Fruit fly (Drosophila melanogaster) whole organism, pupa: ENCODE results near the gene CG9312.

Experiments
- CG10348 ChIP-seq: fragments of 200-800 bp; sonication (Bioruptor generic); IDR thresholded peaks from 2 replicates; pipeline ENCODE4 v1.3.6; 2022; ENCODE audit warnings: missing biosample characterization, missing genetic modification characterization
- CG14655 ChIP-seq: fragments of 200-800 bp; sonication (Bioruptor generic); optimal IDR thresholded peaks from 3 replicates; lab custom pipeline; 2017; ENCODE audit warnings: mild to moderate bottlenecking, missing biosample characterization, missing genetic modification reagents, missing genetic modification characterization
- CG15710 ChIP-seq: fragments of 200-800 bp; sonication (Bioruptor generic); optimal IDR thresholded peaks from 2 replicates; lab custom pipeline; 2018; ENCODE audit warnings: missing biosample characterization, mild to moderate bottlenecking, missing genetic modification characterization, moderate library complexity
- CG34367 ChIP-seq: fragments of 200-800 bp; sonication (Bioruptor generic); optimal IDR thresholded peaks from 2 replicates; lab custom pipeline; 2018; ENCODE audit warnings: missing biosample characterization, mild to moderate bottlenecking, missing genetic modification characterization
- CG4496 ChIP-seq: fragments of 200-800 bp; sonication (Bioruptor generic); IDR thresholded peaks from 3 replicates; pipeline ENCODE4 v1.3.6; 2022; ENCODE audit warnings: missing biosample characterization, missing genetic modification characterization
- CG8159 ChIP-seq: fragments of 200-800 bp; sonication (Bioruptor generic); optimal IDR thresholded peaks from 3 replicates; lab custom pipeline; 2018; ENCODE audit warnings: missing biosample characterization, mild to moderate bottlenecking, missing genetic modification characterization, moderate library complexity
- CG8301 ChIP-seq: fragments of 200-800 bp; sonication (Bioruptor generic); optimal IDR thresholded peaks from 2 replicates; lab custom pipeline; 2018; ENCODE audit warnings: missing biosample characterization, mild to moderate bottlenecking, missing genetic modification characterization
- Ets98B ChIP-seq: fragments of 200-800 bp; sonication (Bioruptor generic); IDR thresholded peaks from 2 replicates; pipeline ENCODE4 v1.3.6; 2022; ENCODE audit warnings: missing biosample characterization, missing genetic modification characterization
- Pif1B ChIP-seq: fragments of 200-800 bp; sonication (Bioruptor generic); optimal IDR thresholded peaks from 3 replicates; lab custom pipeline; 2016; ENCODE audit warnings: missing biosample characterization, missing genetic modification characterization
- Snoo ChIP-seq: fragments of 200-800 bp; sonication (Bioruptor generic); optimal IDR thresholded peaks from 3 replicates; lab custom pipeline; 2017; ENCODE audit warnings: missing biosample characterization, mild to moderate bottlenecking, missing genetic modification characterization, inconsistent platforms
- rn ChIP-seq: fragments of 200-800 bp; sonication (Bioruptor generic); IDR thresholded peaks from 2 replicates; pipeline ENCODE4 v1.3.6; 2022; ENCODE audit warnings: missing biosample characterization, missing genetic modification characterization

DNA sequence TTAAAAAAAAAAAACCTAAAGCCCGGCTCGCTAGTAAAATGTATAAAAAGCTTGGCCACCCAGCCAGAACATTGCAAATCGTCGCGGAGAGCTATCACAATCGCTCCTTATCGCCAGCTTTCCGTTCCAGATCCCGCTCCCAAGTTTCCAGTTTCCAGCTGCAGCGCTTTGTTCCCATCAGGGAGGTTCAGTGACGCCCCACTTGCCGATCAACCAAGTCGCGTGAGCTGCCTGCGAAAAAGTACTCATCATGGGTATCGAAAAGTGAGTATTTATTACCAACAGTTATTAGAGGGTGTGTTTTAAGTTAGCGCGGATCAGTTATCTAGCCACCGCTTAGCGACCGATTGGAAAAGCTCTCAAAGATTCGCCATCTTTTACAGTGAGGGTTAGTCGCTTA is 17.0 kb downstream of the CG9312 start:
- TF ChIP-seq CG8159 (no peak), CG10348 (no peak), CG14655 (GFP tag; lab: Kevin White, UChicago) (no peak), CG8301 (tag; lab: Kevin White, UChicago) (no peak), Pif1B (no peak), CG4496 (GFP tag; lab: Robert Waterston, UW) (0 out of 3 replicates have a peak, but pooled peaks have one; percentile 47), Ets98B (GFP tag; lab: Robert Waterston, UW) (no peak), Snoo (tag; lab: Kevin White, UChicago) (no peak), CG15710 (tag; lab: Kevin White, UChicago) (no peak), CG34367 (tag; lab: Kevin White, UChicago) (no peak), rn (no peak)
